Worm (Caenorhabditis elegans) whole organism, mixed stage, embryonic: ENCODE data around the gene spot-1.

ENCODE experiments used
- lin-32 ChIP-seq: fragments of 200-800 bp; sonication (Bioruptor generic); optimal IDR thresholded peaks from 2 replicates; lab custom pipeline; 2018; ENCODE audit warnings: mild to moderate bottlenecking, missing genetic modification characterization, missing compliant biosample characterization
- mab-5 ChIP-seq: fragments of 150-350 bp; optimal IDR thresholded peaks from 2 replicates; lab custom pipeline; 2014; ENCODE audit warnings: missing biosample characterization, missing genetic modification characterization
- nhr-76 ChIP-seq: sonication (generic microtip); optimal IDR thresholded peaks from 2 replicates; lab custom pipeline; 2017; ENCODE audit warnings: missing biosample characterization, missing genetic modification characterization
- snpc-4 ChIP-seq: fragments of 150-350 bp; optimal IDR thresholded peaks from 2 replicates; lab custom pipeline; 2014; ENCODE audit warnings: missing biosample characterization, missing genetic modification characterization

DNA sequence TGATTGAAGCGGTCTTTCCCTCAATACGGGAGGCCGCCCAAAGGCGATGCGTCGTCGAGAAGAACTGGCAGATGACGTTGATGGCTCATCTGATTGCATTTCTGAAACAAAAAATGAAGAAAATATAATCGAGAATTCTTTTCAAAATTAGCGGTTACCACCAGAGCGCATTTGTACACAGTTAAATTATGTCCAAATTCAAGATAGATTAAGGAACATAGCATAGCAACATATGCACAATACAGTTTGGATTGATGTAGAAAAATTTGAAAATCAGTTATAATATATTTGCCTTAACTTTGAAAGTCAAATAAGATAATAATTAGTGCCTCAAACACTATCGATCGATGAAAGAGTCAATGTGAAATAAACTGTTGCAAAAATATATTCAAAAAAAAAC is 47.4 kb downstream of the spot-1 start, which contains the start of gene R151.8:
- TF ChIP-seq lin-32 (GFP tag; lab: Kevin White, UChicago), result no peak
- no peak for TF ChIP-seq mab-5 (tag; lab: Kevin White, UChicago)
- TF ChIP-seq snpc-4, result no peak
- TF ChIP-seq nhr-76 (tag; lab: Kevin White, UChicago), result no peak
